Fruit fly (Drosophila melanogaster): Measurements from ENCODE around the gene CG16974.

DNA sequence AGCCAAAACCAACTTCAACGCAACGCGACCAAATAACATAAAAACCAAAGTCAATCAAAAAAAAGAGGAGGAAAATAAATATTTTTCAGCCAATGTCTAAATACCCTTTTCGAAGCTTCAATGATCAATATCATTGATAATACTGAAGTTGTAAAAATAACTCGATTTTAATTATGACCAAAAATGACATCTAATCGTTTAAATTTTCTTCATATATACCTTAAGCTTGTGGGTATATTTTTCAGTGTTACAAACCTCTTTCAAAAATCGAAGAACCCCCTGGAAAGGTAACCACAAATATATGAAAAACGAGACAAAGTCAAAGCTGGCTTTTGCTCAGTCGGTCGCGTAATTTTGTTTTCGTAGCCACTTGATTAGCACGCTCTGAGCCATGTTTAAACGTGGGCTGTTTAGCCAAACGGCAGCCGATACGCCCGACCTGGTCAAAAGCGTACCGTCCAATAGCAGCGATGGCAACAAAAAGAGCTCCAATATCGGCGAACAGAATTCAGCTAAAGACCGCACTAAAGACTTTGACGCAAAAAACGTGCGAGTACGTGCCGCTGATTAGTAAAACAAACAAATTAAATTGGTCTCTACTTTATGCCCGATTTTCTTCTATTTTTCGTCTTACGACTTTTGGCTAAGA lies 46.6 kb downstream of the CG16974 start:
- TF ChIP-seq CG8478 (optimal IDR thresholded peaks at IDR 0.05) (no peak), CTCF (optimal IDR thresholded peaks at IDR 0.05) (no peak)

Data from S2 (cell line).